Worm (Caenorhabditis elegans): ENCODE data around the gene col-157.

Gene col-157

DNA sequence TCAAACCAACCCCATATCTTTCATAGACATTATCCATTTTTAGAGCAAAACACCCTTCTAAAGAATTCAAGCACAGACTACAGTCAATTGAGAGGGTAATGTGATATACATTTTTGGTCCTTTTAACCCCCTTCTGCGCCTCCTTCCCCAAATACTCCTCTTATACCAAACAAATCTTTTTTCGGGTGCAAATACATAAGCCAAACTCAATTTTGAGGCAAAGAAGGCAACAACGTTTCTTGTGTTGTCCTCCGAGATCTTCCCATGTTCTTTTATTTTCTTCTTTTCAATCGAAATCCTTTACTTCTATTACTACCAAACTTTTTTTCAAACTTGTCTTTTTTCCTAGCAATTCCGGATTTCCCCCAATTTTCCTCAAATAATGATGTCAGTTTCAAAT lies 28.9 kb upstream of the col-157 start:
- TF ChIP-seq K11D2.4 (GFP tag; IDR thresholded peaks at IDR 0.05) (no peak), dox-1 (GFP tag; IDR thresholded peaks at IDR 0.05) (no peak), pbrm-1 (GFP tag; IDR thresholded peaks at IDR 0.05) (no peak), attf-5 (GFP tag; optimal IDR thresholded peaks at IDR 0.05) (no peak), cebp-1 (GFP tag; IDR thresholded peaks at IDR 0.05) (no peak), cebp-1 (tag; optimal IDR thresholded peaks at IDR 0.05) (no peak), ceh-79 (tag; optimal IDR thresholded peaks at IDR 0.05) (no peak), him-1 (tag; optimal IDR thresholded peaks at IDR 0.05) (no peak), bed-1 (GFP tag; IDR thresholded peaks at IDR 0.05) (no peak), gei-17 (GFP tag; optimal IDR thresholded peaks at IDR 0.05) (no peak), T26A5.8 (tag; optimal IDR thresholded peaks at IDR 0.05) (no peak), lin-54 (GFP tag; optimal IDR thresholded peaks at IDR 0.05) (no peak), F37B4.10 (GFP tag; IDR thresholded peaks at IDR 0.05) (no peak), let-607 (tag; optimal IDR thresholded peaks at IDR 0.05) (no peak), F33H1.4 (GFP tag; IDR thresholded peaks at IDR 0.05) (no peak), hmg-20 (GFP tag; IDR thresholded peaks at IDR 0.05) (no peak), efl-1 (GFP tag; optimal IDR thresholded peaks at IDR 0.05) (no peak), ceh-100 (GFP tag; IDR thresholded peaks at IDR 0.05) (no peak), B0261.1 (tag; optimal IDR thresholded peaks at IDR 0.05) (no peak), nfya-1 (tag; optimal IDR thresholded peaks at IDR 0.05; ENCODE audit: borderline replicate concordance, insufficient read depth) (no peak)

DNA sequence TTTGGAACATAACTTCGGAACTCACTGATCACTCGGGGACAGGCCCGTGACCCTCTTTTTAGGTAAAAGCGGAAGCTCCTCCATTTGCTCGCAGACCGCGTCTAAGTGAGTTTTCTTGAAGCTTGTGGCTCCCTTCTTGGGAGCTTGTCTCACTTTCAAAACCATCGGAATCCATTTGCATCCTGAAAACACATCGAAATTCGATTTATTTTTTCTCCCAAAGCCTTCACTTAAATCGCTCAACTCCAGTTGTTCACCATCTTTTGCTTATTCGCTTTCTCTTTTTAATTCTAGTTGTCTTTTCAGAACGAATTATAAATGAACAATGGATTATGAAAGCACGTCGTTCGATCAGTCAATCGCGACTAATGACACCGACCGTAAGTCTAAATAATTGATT lies 24.6 kb upstream of the col-157 start, which contains the start of gene T11F9.1:
Gene T11F9.1 (plus strand): TSS at position 301 of the 400 bp plus-strand sequence.
- TF ChIP-seq cebp-1 (GFP tag; IDR thresholded peaks at IDR 0.05) (no peak), cebp-1 (tag; optimal IDR thresholded peaks at IDR 0.05) (no peak), egl-44 (GFP tag; IDR thresholded peaks at IDR 0.05) (no peak), B0035.1 (tag; optimal IDR thresholded peaks at IDR 0.05) (no peak), C17E4.6 (GFP tag; IDR thresholded peaks at IDR 0.05) (no peak), somi-1 (GFP tag; optimal IDR thresholded peaks at IDR 0.05) (no peak), chd-7 (tag; optimal IDR thresholded peaks at IDR 0.05) (no peak), dpff-1 (tag; optimal IDR thresholded peaks at IDR 0.05) (no peak), attf-3 (GFP tag; conservative IDR thresholded peaks at IDR 0.05) (no peak), let-607 (tag; optimal IDR thresholded peaks at IDR 0.05) (no peak), sptf-2 (GFP tag; optimal IDR thresholded peaks at IDR 0.05) (no peak)

ce11 chrV:11462963-11463453 lies 20.8 kb upstream of the col-157 start, which contains the start of gene zipt-16:
Gene zipt-16, plus strand, starts transcription at chrV:11463013.
- no peak for TF ChIP-seq nhr-27 (tag; optimal IDR thresholded peaks at IDR 0.05)
- no peak for TF ChIP-seq F39B2.1 (GFP tag; IDR thresholded peaks at IDR 0.05)
- no peak for TF ChIP-seq athp-1 (tag; optimal IDR thresholded peaks at IDR 0.05)
- no peak for TF ChIP-seq aptf-2 (GFP tag; conservative IDR thresholded peaks at IDR 0.05)
- TF ChIP-seq mel-28 (tag; optimal IDR thresholded peaks at IDR 0.05; ENCODE audit: borderline replicate concordance): no peak
- TF ChIP-seq hsf-1 (GFP tag; IDR thresholded peaks at IDR 0.05): no peak
- no peak for TF ChIP-seq F22D6.2 (tag; optimal IDR thresholded peaks at IDR 0.05)
- no peak for TF ChIP-seq sdz-38 (tag; optimal IDR thresholded peaks at IDR 0.05)
- no peak for TF ChIP-seq repo-1 (tag; optimal IDR thresholded peaks at IDR 0.05)
- no peak for TF ChIP-seq C06A6.2 (GFP tag; conservative IDR thresholded peaks at IDR 0.05)
- TF ChIP-seq ceh-58 (GFP tag; IDR thresholded peaks at IDR 0.05): no peak

Data from whole organism, young adult.